Fruit fly (Drosophila melanogaster): Measurements from ENCODE around the gene milt.
A peak's percentile ranks its signal among the peaks of the same experiment; 100 is the strongest.

milt gene

DNA sequence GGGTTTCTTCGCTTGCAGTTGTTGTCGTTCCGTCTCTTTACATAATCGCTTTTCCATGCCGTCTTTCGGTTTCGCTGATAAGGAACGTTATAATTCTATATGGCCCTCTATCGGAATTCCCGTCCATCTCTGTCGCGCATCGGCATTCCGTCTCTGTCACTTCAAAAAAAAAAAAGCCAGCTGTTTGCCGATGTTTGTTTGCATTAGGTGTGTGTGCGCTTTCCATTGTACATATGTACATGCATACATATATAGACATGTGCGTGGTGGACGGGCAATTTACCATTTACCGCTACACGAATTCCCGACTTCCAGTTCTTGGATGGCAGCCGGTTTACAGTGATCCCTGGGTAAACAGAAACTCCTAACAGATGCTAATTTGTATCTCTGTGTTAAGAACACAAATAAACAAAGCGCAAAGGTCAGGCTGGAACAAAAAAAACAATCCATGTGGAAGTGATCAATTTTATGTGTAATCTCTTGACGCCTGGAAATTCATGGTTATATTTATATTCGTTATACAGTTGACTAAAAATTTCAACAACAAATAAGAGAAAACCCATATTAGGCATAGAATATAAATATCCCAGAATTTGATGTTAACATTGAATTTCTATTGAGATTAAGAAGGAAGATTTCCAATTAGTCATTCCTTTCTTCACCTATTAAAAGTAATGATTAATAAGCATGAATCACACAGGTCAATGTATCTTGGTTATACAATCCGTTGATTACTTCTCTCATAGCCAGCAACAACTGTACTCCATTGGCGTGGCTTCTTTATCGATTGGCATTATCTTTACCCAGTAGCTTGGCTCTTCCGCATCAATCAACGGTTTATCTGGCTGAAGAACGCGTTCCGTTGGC is 5.6 kb downstream of the milt start (continued):
- TF ChIP-seq gt (GFP tag; IDR thresholded peaks at IDR 0.05) (0 out of 2 replicates have a peak, but pooled peaks have one; percentile 12), CG7963 (GFP tag; IDR thresholded peaks at IDR 0.05; ENCODE audit: partially characterized antibody) (no peak), CG4730 (GFP tag; IDR thresholded peaks at IDR 0.05) (no peak), CG8359 (GFP tag; optimal IDR thresholded peaks at IDR 0.05; ENCODE audit: borderline replicate concordance) (no peak), Spps (tag; optimal IDR thresholded peaks at IDR 0.05) (no peak), Fer1 (GFP tag; optimal IDR thresholded peaks at IDR 0.05) (no peak), CG12769 (tag; optimal IDR thresholded peaks at IDR 0.05) (peak; percentile 20), CG6254 (GFP tag; optimal IDR thresholded peaks at IDR 0.05) (no peak), CG32772 (GFP tag; IDR thresholded peaks at IDR 0.05) (peak; percentile 78), CG16863 (GFP tag; optimal IDR thresholded peaks at IDR 0.05) (peak; percentile 46), ac (GFP tag; optimal IDR thresholded peaks at IDR 0.05) (peak; percentile 83), CG8924 (tag; optimal IDR thresholded peaks at IDR 0.05) (no peak), Six4 (GFP tag; optimal IDR thresholded peaks at IDR 0.05) (no peak), h (optimal IDR thresholded peaks at IDR 0.05) (no peak), CG2889 (GFP tag; IDR thresholded peaks at IDR 0.05) (0 out of 3 replicates have a peak, but pooled peaks have one; percentile 51), hth (optimal IDR thresholded peaks at IDR 0.05) (no peak), sim (GFP tag; IDR thresholded peaks at IDR 0.05) (0 out of 2 replicates have a peak, but pooled peaks have one; percentile 9), CG17359 (tag; optimal IDR thresholded peaks at IDR 0.05) (peak; percentile 45), Taf1 (GFP tag; IDR thresholded peaks at IDR 0.05) (no peak), NC2α (GFP tag; optimal IDR thresholded peaks at IDR 0.05) (peak; percentile 32), lbe (GFP tag; optimal IDR thresholded peaks at IDR 0.05) (no peak), rib (GFP tag; IDR thresholded peaks at IDR 0.05) (peak; percentile 18; the same call in 1 of the 2 replicates), nerfin-1 (tag; optimal IDR thresholded peaks at IDR 0.05) (peak; percentile 41), Atf6 (GFP tag; IDR thresholded peaks at IDR 0.05) (no peak), Asciz (GFP tag; optimal IDR thresholded peaks at IDR 0.05) (no peak), CG2116 (GFP tag; optimal IDR thresholded peaks at IDR 0.05) (peak; percentile 8), tx (GFP tag; optimal IDR thresholded peaks at IDR 0.05) (no peak), CG6175 (GFP tag; IDR thresholded peaks at IDR 0.05) (no peak), CG31388 (GFP tag; optimal IDR thresholded peaks at IDR 0.05) (no peak), CG2202 (tag; optimal IDR thresholded peaks at IDR 0.05) (peak; percentile 69), fu2 (GFP tag; optimal IDR thresholded peaks at IDR 0.05) (no peak), Scr (GFP tag; IDR thresholded peaks at IDR 0.05; ENCODE audit: partially characterized antibody) (peak; percentile 9; the same call in 1 of the 2 replicates), pum (GFP tag; optimal IDR thresholded peaks at IDR 0.05) (no peak), Fer2 (tag; optimal IDR thresholded peaks at IDR 0.05) (no peak), slou (GFP tag; optimal IDR thresholded peaks at IDR 0.05) (no peak), ftz-f1 (GFP tag; optimal IDR thresholded peaks at IDR 0.05) (no peak), Hsf (GFP tag; optimal IDR thresholded peaks at IDR 0.05) (no peak), Dip3 (GFP tag; optimal IDR thresholded peaks at IDR 0.05) (no peak), lab (GFP tag; optimal IDR thresholded peaks at IDR 0.05) (no peak), corto (GFP tag; optimal IDR thresholded peaks at IDR 0.05) (no peak), D (optimal IDR thresholded peaks at IDR 0.05) (no peak), D (GFP tag; optimal IDR thresholded peaks at IDR 0.05) (peak; percentile 8), CG18011 (GFP tag; optimal IDR thresholded peaks at IDR 0.05) (no peak), CG9797 (GFP tag; optimal IDR thresholded peaks at IDR 0.05) (no peak), Neu2 (GFP tag; optimal IDR thresholded peaks at IDR 0.05; ENCODE audit: borderline replicate concordance) (no peak), CG12071 (GFP tag; optimal IDR thresholded peaks at IDR 0.05) (no peak), CG2129 (GFP tag; IDR thresholded peaks at IDR 0.05; ENCODE audit: partially characterized antibody) (no peak), CG32532 (GFP tag; IDR thresholded peaks at IDR 0.05) (no peak), gcm2 (GFP tag; optimal IDR thresholded peaks at IDR 0.05) (no peak), wor (GFP tag; IDR thresholded peaks at IDR 0.05) (no peak)
